Worm (Caenorhabditis elegans) whole organism, L3 larva: ENCODE measurements around the gene oac-24.

Source experiments
- ZK546.5 ChIP-seq: sonication (generic microtip); optimal IDR thresholded peaks from 2 replicates; lab custom pipeline; 2017; ENCODE audit warnings: missing biosample characterization, missing genetic modification characterization
- aly-2 ChIP-seq: fragments of 150-350 bp; optimal IDR thresholded peaks from 2 replicates; lab custom pipeline; 2014; ENCODE audit warnings: missing biosample characterization, missing genetic modification characterization
- ama-1 ChIP-seq: fragments of 150-350 bp; optimal IDR thresholded peaks from 2 replicates; lab custom pipeline; 2018
- ceh-16 ChIP-seq: sonication (generic microtip); optimal IDR thresholded peaks from 2 replicates; lab custom pipeline; 2017; ENCODE audit warnings: missing biosample characterization, missing genetic modification characterization
- ceh-82 ChIP-seq: fragments of 150-350 bp; optimal IDR thresholded peaks from 2 replicates; lab custom pipeline; 2014; ENCODE audit warnings: missing biosample characterization, missing genetic modification characterization
- ceh-9 ChIP-seq: sonication (generic microtip); optimal IDR thresholded peaks from 2 replicates; lab custom pipeline; 2018; ENCODE audit warnings: missing biosample characterization, missing genetic modification characterization
- daf-12 ChIP-seq: fragments of 150-350 bp; optimal IDR thresholded peaks from 2 replicates; lab custom pipeline; 2014; ENCODE audit warnings: missing biosample characterization, missing genetic modification reagents, missing genetic modification characterization
- elt-1 ChIP-seq: fragments of 150-350 bp; optimal IDR thresholded peaks from 2 replicates; lab custom pipeline; 2014; ENCODE audit warnings: missing biosample characterization, missing genetic modification characterization
- elt-2 ChIP-seq: sonication (generic microtip); optimal IDR thresholded peaks from 2 replicates; lab custom pipeline; 2016; ENCODE audit warnings: missing genetic modification reagents, mild to moderate bottlenecking, missing genetic modification characterization, missing compliant biosample characterization
- elt-3 ChIP-seq, 3 experiments: fragments of 150-350 bp in 1 of 3; sonication (generic microtip) in 2 of 3; optimal IDR thresholded peaks; 2 replicates in 2 of 3; 4 replicates in 1 of 3; lab custom pipeline; 2014 to 2017; ENCODE audit warnings: missing biosample characterization in 3 of 3, missing genetic modification characterization in 3 of 3
- fkh-2 ChIP-seq: fragments of 150-350 bp; optimal IDR thresholded peaks from 2 replicates; lab custom pipeline; 2014; ENCODE audit warnings: missing biosample characterization, missing genetic modification reagents, missing genetic modification characterization
- hmg-11 ChIP-seq: sonication (generic microtip); optimal IDR thresholded peaks from 2 replicates; lab custom pipeline; 2016; ENCODE audit warnings: missing genetic modification characterization, missing compliant biosample characterization
- jun-1 ChIP-seq: fragments of 150-350 bp; optimal IDR thresholded peaks from 2 replicates; lab custom pipeline; 2014; ENCODE audit warnings: missing biosample characterization, missing genetic modification reagents, missing genetic modification characterization
- lin-39 ChIP-seq: fragments of 150-350 bp; optimal IDR thresholded peaks from 2 replicates; lab custom pipeline; 2018; ENCODE audit warnings: missing biosample characterization, missing genetic modification reagents, missing genetic modification characterization
- lsy-12 ChIP-seq: sonication (generic microtip); optimal IDR thresholded peaks from 2 replicates; lab custom pipeline; 2016; ENCODE audit warnings: mild to moderate bottlenecking, missing genetic modification characterization, missing compliant biosample characterization
- mdl-1 ChIP-seq: fragments of 150-350 bp; optimal IDR thresholded peaks from 2 replicates; lab custom pipeline; 2014; ENCODE audit warnings: missing biosample characterization, missing genetic modification characterization
- mml-1 ChIP-seq: fragments of 150-350 bp; sonication (generic microtip); optimal IDR thresholded peaks from 3 replicates; lab custom pipeline; 2014; ENCODE audit warnings: missing biosample characterization, missing genetic modification characterization
- nfya-1 ChIP-seq: sonication (generic microtip); optimal IDR thresholded peaks from 2 replicates; lab custom pipeline; 2017; ENCODE audit warnings: missing genetic modification characterization, mild to moderate bottlenecking, missing compliant biosample characterization, antibody characterized with exemption, moderate library complexity; ENCODE audit not compliant: insufficient read depth
- nhr-11 ChIP-seq: fragments of 150-350 bp; optimal IDR thresholded peaks from 2 replicates; lab custom pipeline; 2014; ENCODE audit warnings: missing biosample characterization, missing genetic modification characterization
- nhr-12 ChIP-seq: fragments of 150-350 bp; optimal IDR thresholded peaks from 2 replicates; lab custom pipeline; 2014; ENCODE audit warnings: missing biosample characterization, missing genetic modification characterization
- nhr-23 ChIP-seq: fragments of 150-350 bp; optimal IDR thresholded peaks from 2 replicates; lab custom pipeline; 2014; ENCODE audit warnings: missing biosample characterization, missing genetic modification reagents, missing genetic modification characterization
- nhr-237 ChIP-seq: fragments of 150-350 bp; optimal IDR thresholded peaks from 2 replicates; lab custom pipeline; 2014; ENCODE audit warnings: missing biosample characterization, missing genetic modification characterization
- nhr-25 ChIP-seq: sonication (generic microtip); optimal IDR thresholded peaks from 2 replicates; lab custom pipeline; 2017; ENCODE audit warnings: missing biosample characterization, missing genetic modification characterization
- nhr-67 ChIP-seq: fragments of 150-350 bp; optimal IDR thresholded peaks from 2 replicates; lab custom pipeline; 2014; ENCODE audit warnings: missing biosample characterization, missing genetic modification characterization
- nhr-76 ChIP-seq: fragments of 150-350 bp; sonication (generic microtip); optimal IDR thresholded peaks from 5 replicates; lab custom pipeline; 2014; ENCODE audit warnings: missing biosample characterization, missing genetic modification characterization
- nhr-77 ChIP-seq: fragments of 150-350 bp; optimal IDR thresholded peaks from 2 replicates; lab custom pipeline; 2014; ENCODE audit warnings: missing biosample characterization, missing genetic modification characterization
- pha-4 ChIP-seq: fragments of 150-350 bp; optimal IDR thresholded peaks from 2 replicates; lab custom pipeline; 2014; ENCODE audit warnings: missing biosample characterization, missing genetic modification reagents, missing genetic modification characterization
- pqm-1 ChIP-seq: fragments of 150-350 bp; optimal IDR thresholded peaks from 2 replicates; lab custom pipeline; 2017; ENCODE audit warnings: missing biosample characterization, missing genetic modification characterization, inconsistent platforms
- sea-2 ChIP-seq: fragments of 150-350 bp; sonication (generic microtip); optimal IDR thresholded peaks from 4 replicates; lab custom pipeline; 2014; ENCODE audit warnings: missing biosample characterization, missing genetic modification reagents, missing genetic modification characterization
- skn-1 ChIP-seq: fragments of 150-350 bp; optimal IDR thresholded peaks from 2 replicates; lab custom pipeline; 2014; ENCODE audit warnings: missing biosample characterization, missing genetic modification characterization
- snpc-4 ChIP-seq: fragments of 150-350 bp; optimal IDR thresholded peaks from 2 replicates; lab custom pipeline; 2014; ENCODE audit warnings: missing biosample characterization, missing genetic modification characterization
- tbx-2 ChIP-seq: sonication (generic microtip); optimal IDR thresholded peaks from 2 replicates; lab custom pipeline; 2016; ENCODE audit warnings: mild to moderate bottlenecking, missing genetic modification characterization, missing compliant biosample characterization
- unc-39 ChIP-seq: sonication (generic microtip); optimal IDR thresholded peaks from 4 replicates; lab custom pipeline; 2017; ENCODE audit warnings: missing biosample characterization, missing genetic modification characterization
- zag-1 ChIP-seq: fragments of 150-350 bp; optimal IDR thresholded peaks from 2 replicates; lab custom pipeline; 2014; ENCODE audit warnings: missing biosample characterization, missing genetic modification characterization
- ztf-11 ChIP-seq: fragments of 150-350 bp; optimal IDR thresholded peaks from 2 replicates; lab custom pipeline; 2014; ENCODE audit warnings: missing biosample characterization, missing genetic modification characterization
- ztf-4 ChIP-seq: fragments of 150-350 bp; optimal IDR thresholded peaks from 2 replicates; lab custom pipeline; 2014; ENCODE audit warnings: missing biosample characterization, missing genetic modification characterization

oac-24 gene

ce11 chrV:4710464-4710863 is at the start of gene oac-24:
oac-24 (plus strand) TSS chrV:4710764.
- TF ChIP-seq aly-2: no peak

ce11 chrV:4662400-4662799 is 48.2 kb upstream of the oac-24 start, which contains the start of gene srx-74:
srx-74 (minus strand) TSS chrV:4662500.
- TF ChIP-seq mml-1 (tag; lab: Kevin White, UChicago) (no peak), nhr-76 (no peak), nhr-237 (no peak), tbx-2 (tag; lab: Kevin White, UChicago) (no peak), unc-39 (tag; lab: Kevin White, UChicago) (no peak), nhr-77 (no peak), snpc-4 (tag; lab: Kevin White, UChicago) (no peak), aly-2 (no peak), lsy-12 (tag; lab: Kevin White, UChicago) (no peak), ZK546.5 (no peak)
- TF ChIP-seq, all 47 proteins: peak for 0

ce11 chrV:4665651-4666050 is 44.9 kb upstream of the oac-24 start, which contains the start of gene srx-73:
srx-73 (minus strand) TSS chrV:4665751.
- TF ChIP-seq daf-12 (no peak), pqm-1 (tag; lab: Kevin White, UChicago) (no peak), nhr-25 (tag; lab: Kevin White, UChicago) (no peak), ceh-82 (tag; lab: Kevin White, UChicago) (no peak), nfya-1 (no peak), nhr-237 (no peak), ama-1 (no peak), pha-4 (tag; lab: Kevin White, UChicago) (no peak), jun-1 (tag; lab: Kevin White, UChicago) (no peak), ceh-9 (tag; lab: Kevin White, UChicago) (no peak), mdl-1 (no peak), nhr-77 (no peak), fkh-2 (no peak), ztf-4 (tag; lab: Kevin White, UChicago) (no peak), ceh-16 (no peak), nhr-11 (tag; lab: Kevin White, UChicago) (no peak), zag-1 (tag; lab: Kevin White, UChicago) (no peak)

- TF ChIP-seq mml-1 (tag; lab: Kevin White, UChicago): no peak
- no peak for TF ChIP-seq elt-3 (tag; optimal IDR thresholded peaks at IDR 0.05; lab: Kevin White, UChicago)
- no peak for TF ChIP-seq ztf-11
- TF ChIP-seq ceh-9 (tag; lab: Kevin White, UChicago): no peak
- TF ChIP-seq ztf-4 (tag; lab: Kevin White, UChicago): no peak
- no peak for TF ChIP-seq nhr-237
- no peak for TF ChIP-seq nhr-77
- no peak for TF ChIP-seq nhr-11 (tag; lab: Kevin White, UChicago)
- no peak for TF ChIP-seq daf-12
- TF ChIP-seq tbx-2 (tag; lab: Kevin White, UChicago): no peak
- TF ChIP-seq nhr-25 (tag; lab: Kevin White, UChicago): no peak
- no peak for TF ChIP-seq nhr-76
- no peak for TF ChIP-seq skn-1
Observed at ce11 chrV:4667062-4667461, 43.5 kb upstream of the oac-24 start.

DNA sequence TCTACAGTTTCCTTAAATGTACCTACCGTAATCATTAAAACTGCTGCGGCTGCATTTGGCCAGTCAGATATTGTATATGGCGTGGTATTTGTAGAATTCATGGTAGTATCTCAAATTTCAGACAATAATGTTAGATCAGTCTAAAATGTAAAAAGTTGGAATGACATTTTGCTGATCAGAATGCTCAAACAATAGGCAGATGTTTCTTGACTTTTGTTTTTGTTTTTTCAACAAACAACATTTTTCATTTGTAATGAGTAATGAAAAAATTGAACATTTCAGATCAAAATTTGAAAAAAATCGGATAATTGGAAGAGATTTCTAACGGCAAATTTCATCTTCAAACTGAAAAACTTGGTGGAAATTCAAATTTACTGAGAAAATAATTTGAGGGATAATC is 41.9 kb upstream of the oac-24 start, which contains the start of gene srx-77:
Gene srx-77, minus strand, starts transcription at position 101 of the 400 bp plus-strand sequence.
- TF ChIP-seq ceh-82 (tag; lab: Kevin White, UChicago) (no peak), nhr-67 (tag; lab: Kevin White, UChicago) (no peak), nhr-77 (no peak), sea-2 (GFP tag; lab: Kevin White, UChicago) (no peak), nfya-1 (no peak), hmg-11 (tag; lab: Kevin White, UChicago) (no peak), snpc-4 (tag; lab: Kevin White, UChicago) (no peak), zag-1 (tag; lab: Kevin White, UChicago) (no peak), nhr-12 (tag; lab: Kevin White, UChicago) (no peak), pha-4 (tag; lab: Kevin White, UChicago) (no peak), nhr-23 (no peak), elt-2 (tag; lab: Kevin White, UChicago) (no peak)

ce11 chrV:4672487-4672886 is 38.1 kb upstream of the oac-24 start, which contains the start of gene K03B4.9:
K03B4.9 (minus strand) TSS chrV:4672587.
- TF ChIP-seq fkh-2 (no peak), nhr-67 (tag; lab: Kevin White, UChicago) (no peak), lin-39 (tag; lab: Kevin White, UChicago) (no peak), nhr-77 (no peak), zag-1 (tag; lab: Kevin White, UChicago) (no peak), elt-2 (tag; lab: Kevin White, UChicago) (no peak), elt-1 (tag; lab: Kevin White, UChicago) (no peak), tbx-2 (tag; lab: Kevin White, UChicago) (no peak)
